Worm (Caenorhabditis elegans): ENCODE results near the gene nhr-222.

DNA sequence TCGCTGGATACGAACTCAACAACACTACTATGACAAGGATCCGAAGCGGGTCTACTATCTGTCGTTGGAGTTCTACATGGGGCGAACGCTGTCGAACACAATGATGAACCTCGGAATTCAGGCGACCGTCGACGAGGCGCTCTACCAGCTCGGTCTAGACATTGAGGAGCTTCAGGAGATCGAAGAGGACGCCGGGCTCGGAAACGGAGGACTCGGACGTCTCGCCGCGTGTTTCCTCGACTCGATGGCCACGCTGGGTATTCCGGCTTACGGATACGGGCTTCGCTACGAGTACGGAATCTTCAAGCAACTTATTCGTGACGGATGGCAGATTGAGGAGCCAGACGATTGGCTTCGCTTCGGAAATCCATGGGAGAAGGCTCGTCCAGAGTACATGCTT lies 38.4 kb upstream of the nhr-222 start:
- TF ChIP-seq unc-39 (tag; optimal IDR thresholded peaks at IDR 0.05) (no peak), lin-13 (tag; optimal IDR thresholded peaks at IDR 0.05) (no peak), nhr-76 (tag; optimal IDR thresholded peaks at IDR 0.05) (no peak), tbx-8 (GFP tag; optimal IDR thresholded peaks at IDR 0.05) (no peak), ces-1 (GFP tag; optimal IDR thresholded peaks at IDR 0.05) (no peak), nhr-237 (tag; optimal IDR thresholded peaks at IDR 0.05) (no peak), elt-1 (tag; optimal IDR thresholded peaks at IDR 0.05; ENCODE audit: borderline replicate concordance, insufficient read depth) (no peak), unc-62 (GFP tag; optimal IDR thresholded peaks at IDR 0.05) (no peak), ceh-43 (GFP tag; optimal IDR thresholded peaks at IDR 0.05) (no peak), elt-3 (tag; optimal IDR thresholded peaks at IDR 0.05) (no peak), nhr-12 (tag; optimal IDR thresholded peaks at IDR 0.05) (no peak)
